Worm (Caenorhabditis elegans) whole organism, L4 larva: Measurements from ENCODE around the gene lyst-1.

Experiments
- D1046.2 ChIP-seq: fragments of 200-800 bp; sonication (Bioruptor generic); IDR thresholded peaks from 2 replicates; pipeline ENCODE4 v1.3.6; 2022; ENCODE audit warnings: missing genetic modification characterization, missing compliant biosample characterization
- F26F4.8 ChIP-seq: fragments of 200-800 bp; sonication (Bioruptor generic); conservative IDR thresholded peaks from 2 replicates; pipeline ENCODE4 v1.3.6; 2022; ENCODE audit warnings: missing genetic modification characterization, missing compliant biosample characterization
- F37D6.2 ChIP-seq: sonication (generic microtip); optimal IDR thresholded peaks from 2 replicates; lab custom pipeline; 2016; ENCODE audit warnings: mild to moderate bottlenecking, missing genetic modification characterization, missing compliant biosample characterization
- F44E2.7 ChIP-seq: fragments of 200-800 bp; sonication (Bioruptor generic); IDR thresholded peaks from 2 replicates; pipeline ENCODE4 v2.1.2; 2022; ENCODE audit warnings: missing genetic modification characterization, missing compliant biosample characterization
- Y5F2A.4 ChIP-seq: fragments of 200-800 bp; sonication (Bioruptor generic); optimal IDR thresholded peaks from 2 replicates; lab custom pipeline; 2018; ENCODE audit warnings: mild to moderate bottlenecking, missing genetic modification characterization, missing compliant biosample characterization
- ZK337.2 ChIP-seq: fragments of 200-800 bp; sonication (Bioruptor generic); IDR thresholded peaks from 2 replicates; pipeline ENCODE4 v1.3.6; 2022; ENCODE audit warnings: missing genetic modification reagents, missing genetic modification characterization, missing compliant biosample characterization
- aha-1 ChIP-seq: fragments of 150-350 bp; peaks from one replicate; lab custom pipeline; 2014; ENCODE audit warnings: missing biosample characterization, missing genetic modification characterization
- ceh-32 ChIP-seq: sonication (generic microtip); optimal IDR thresholded peaks from 2 replicates; lab custom pipeline; 2016; ENCODE audit warnings: mild to moderate bottlenecking, missing genetic modification characterization, missing compliant biosample characterization; ENCODE audit not compliant: poor library complexity
- ces-1 ChIP-seq: fragments of 150-350 bp; sonication (generic microtip); optimal IDR thresholded peaks from 4 replicates; lab custom pipeline; 2014; ENCODE audit warnings: missing biosample characterization, missing genetic modification reagents, missing genetic modification characterization
- daf-12 ChIP-seq: fragments of 150-350 bp; optimal IDR thresholded peaks from 2 replicates; lab custom pipeline; 2014; ENCODE audit warnings: missing biosample characterization, missing genetic modification reagents, missing genetic modification characterization
- daf-16 ChIP-seq, 3 experiments: sonication (generic microtip); optimal IDR thresholded peaks; 2 replicates each; lab custom pipeline; 2016 to 2017; ENCODE audit warnings: missing genetic modification characterization in 3 of 3, missing genetic modification reagents in 3 of 3, mild to moderate bottlenecking in 2 of 3, missing compliant biosample characterization in 2 of 3, missing biosample characterization in 1 of 3, moderate library complexity in 1 of 3
- dmd-6 ChIP-seq: fragments of 200-800 bp; sonication (Bioruptor generic); IDR thresholded peaks from 2 replicates; pipeline ENCODE4 v1.3.6; 2022; ENCODE audit warnings: missing genetic modification reagents, missing genetic modification characterization, missing compliant biosample characterization
- dve-1 ChIP-seq: sonication (generic microtip); optimal IDR thresholded peaks from 2 replicates; lab custom pipeline; 2017; ENCODE audit warnings: antibody characterized with exemption, mild to moderate bottlenecking, missing genetic modification characterization, missing compliant biosample characterization; ENCODE audit not compliant: insufficient read depth
- egl-27 ChIP-seq: sonication (generic microtip); optimal IDR thresholded peaks from 3 replicates; lab custom pipeline; 2017; ENCODE audit warnings: missing biosample characterization, missing genetic modification reagents, missing genetic modification characterization
- fkh-10 ChIP-seq: fragments of 150-350 bp; optimal IDR thresholded peaks from 2 replicates; lab custom pipeline; 2014; ENCODE audit warnings: missing biosample characterization, missing genetic modification reagents, missing genetic modification characterization
- fos-1 ChIP-seq: fragments of 150-350 bp; optimal IDR thresholded peaks from 2 replicates; lab custom pipeline; 2014; ENCODE audit warnings: missing biosample characterization, missing genetic modification characterization
- hlh-11 ChIP-seq: fragments of 200-800 bp; sonication (Bioruptor generic); optimal IDR thresholded peaks from 2 replicates; lab custom pipeline; 2018; ENCODE audit warnings: mild to moderate bottlenecking, missing genetic modification characterization, missing compliant biosample characterization
- hlh-30 ChIP-seq: sonication (generic microtip); optimal IDR thresholded peaks from 2 replicates; lab custom pipeline; 2017; ENCODE audit warnings: antibody characterized with exemption, mild to moderate bottlenecking, missing genetic modification characterization, missing compliant biosample characterization; ENCODE audit not compliant: insufficient read depth
- lin-38 ChIP-seq: fragments of 200-800 bp; sonication (Bioruptor generic); IDR thresholded peaks from 2 replicates; pipeline ENCODE4 v1.3.6; 2022; ENCODE audit warnings: missing genetic modification reagents, missing genetic modification characterization, missing compliant biosample characterization
- madf-5 ChIP-seq, 2 experiments: fragments of 200-800 bp; sonication (Bioruptor generic); IDR thresholded peaks; 2 replicates each; pipeline ENCODE4 v1.3.6; 2022; ENCODE audit warnings: missing compliant biosample characterization in 2 of 2, missing genetic modification characterization in 2 of 2
- madf-9 ChIP-seq: fragments of 200-800 bp; sonication (Bioruptor generic); conservative IDR thresholded peaks from 2 replicates; pipeline ENCODE4 v1.3.6; 2022; ENCODE audit warnings: missing genetic modification reagents, missing genetic modification characterization, missing compliant biosample characterization
- mep-1 ChIP-seq: fragments of 150-350 bp; sonication (generic microtip); optimal IDR thresholded peaks from 3 replicates; lab custom pipeline; 2014; ENCODE audit warnings: missing biosample characterization, missing genetic modification characterization
- mes-2 ChIP-seq: sonication (generic microtip); optimal IDR thresholded peaks from 2 replicates; lab custom pipeline; 2016; ENCODE audit warnings: missing genotype, mild to moderate bottlenecking, missing genetic modification characterization, missing compliant biosample characterization; ENCODE audit not compliant: poor library complexity, severe bottlenecking
- nhr-11 ChIP-seq: fragments of 150-350 bp; optimal IDR thresholded peaks from 2 replicates; lab custom pipeline; 2014; ENCODE audit warnings: missing biosample characterization, missing genetic modification characterization
- nhr-111 ChIP-seq: fragments of 200-800 bp; sonication (Bioruptor generic); optimal IDR thresholded peaks from 2 replicates; lab custom pipeline; 2018; ENCODE audit warnings: mild to moderate bottlenecking, missing genetic modification characterization, missing compliant biosample characterization
- nhr-237 ChIP-seq: sonication (generic microtip); optimal IDR thresholded peaks from 2 replicates; lab custom pipeline; 2017; ENCODE audit warnings: missing biosample characterization, missing genetic modification characterization
- nhr-28 ChIP-seq: fragments of 150-350 bp; optimal IDR thresholded peaks from 2 replicates; lab custom pipeline; 2014; ENCODE audit warnings: missing biosample characterization, missing genetic modification characterization
- nhr-6 ChIP-seq: fragments of 150-350 bp; optimal IDR thresholded peaks from 2 replicates; lab custom pipeline; 2014; ENCODE audit warnings: missing biosample characterization, missing genetic modification characterization
- nhr-76 ChIP-seq: fragments of 150-350 bp; optimal IDR thresholded peaks from 2 replicates; lab custom pipeline; 2014; ENCODE audit warnings: missing biosample characterization, missing genetic modification characterization
- php-3 ChIP-seq: fragments of 200-800 bp; sonication (Bioruptor generic); IDR thresholded peaks from 2 replicates; pipeline ENCODE4 v1.3.6; 2022; ENCODE audit warnings: missing genetic modification reagents, missing genetic modification characterization, missing compliant biosample characterization
- pqm-1 ChIP-seq: sonication (generic microtip); optimal IDR thresholded peaks from 2 replicates; lab custom pipeline; 2017; ENCODE audit warnings: missing biosample characterization, missing genetic modification characterization
- skn-1 ChIP-seq: fragments of 150-350 bp; optimal IDR thresholded peaks from 2 replicates; lab custom pipeline; 2014; ENCODE audit warnings: missing biosample characterization, missing genetic modification characterization
- snpc-4 ChIP-seq: fragments of 150-350 bp; optimal IDR thresholded peaks from 2 replicates; lab custom pipeline; 2014; ENCODE audit warnings: missing biosample characterization, missing genetic modification characterization
- tag-97 ChIP-seq: fragments of 200-800 bp; sonication (Bioruptor generic); IDR thresholded peaks from 2 replicates; pipeline ENCODE4 v1.3.6; 2022; ENCODE audit warnings: missing genetic modification characterization, missing compliant biosample characterization
- unc-62 ChIP-seq, 3 experiments: fragments of 150-350 bp in 1 of 3; sonication (generic microtip); optimal IDR thresholded peaks in 2 of 3; peaks in 1 of 3; 1 replicate in 1 of 3; 2 replicates in 2 of 3; lab custom pipeline; 2014 to 2017; ENCODE audit warnings: missing biosample characterization in 3 of 3, missing genetic modification characterization in 3 of 3, missing genetic modification reagents in 3 of 3, missing genotype in 1 of 3
- zip-11 ChIP-seq: fragments of 200-800 bp; sonication (Bioruptor generic); IDR thresholded peaks from 2 replicates; pipeline ENCODE4 v1.3.6; 2022; ENCODE audit warnings: missing genetic modification characterization, missing compliant biosample characterization

The lyst-1 gene

ce11 chrX:12158641-12159040, 17.7 kb upstream of the lyst-1 start:
- TF ChIP-seq unc-62 (GFP tag; optimal IDR thresholded peaks at IDR 0.05 in 1 of 2; lab: Kevin White, UChicago) = peak in 1 of 2 experiments; percentile 15
- no peak for TF ChIP-seq unc-62 (tag; optimal IDR thresholded peaks at IDR 0.05; lab: Kevin White, UChicago)
- peak; percentile 5 for TF ChIP-seq nhr-11 (tag; lab: Kevin White, UChicago)
- TF ChIP-seq madf-5 (GFP tag; IDR thresholded peaks at IDR 0.05; lab: Robert Waterston, UW) = no peak
- TF ChIP-seq snpc-4 (tag; lab: Kevin White, UChicago) = no peak

ce11 chrX:12154055-12154898, 13.3 kb upstream of the lyst-1 start, which contains the start of gene mfsd-11:
TSS of gene mfsd-11 (minus strand) at chrX:12154105.
- TF ChIP-seq nhr-28 = peak; percentile 13
- TF ChIP-seq zip-11 (GFP tag; lab: Robert Waterston, UW) = no peak
- 0 out of 2 replicates have a peak, but pooled peaks have one; percentile 10 for TF ChIP-seq dmd-6
- TF ChIP-seq daf-16 (GFP tag; optimal IDR thresholded peaks at IDR 0.05; lab: Kevin White, UChicago) = no peak
- peak; percentile 43 for TF ChIP-seq daf-16 (tag; optimal IDR thresholded peaks at IDR 0.05; lab: Kevin White, UChicago)
- TF ChIP-seq unc-62 (GFP tag; optimal IDR thresholded peaks at IDR 0.05 in 1 of 2; lab: Kevin White, UChicago) = peak in 1 of 2 experiments; percentile 65
- no peak for TF ChIP-seq unc-62 (tag; optimal IDR thresholded peaks at IDR 0.05; lab: Kevin White, UChicago)
- peak; percentile 43 for TF ChIP-seq pqm-1 (tag; lab: Kevin White, UChicago)

- no peak for TF ChIP-seq ZK337.2
- peak; percentile 4 for TF ChIP-seq nhr-11 (tag; lab: Kevin White, UChicago)
Observed at ce11 chrX:12149638-12150137, 8.7 kb upstream of the lyst-1 start, which contains the start of gene znf-474. TSS of gene znf-474 (plus strand) at chrX:12149924.

- no peak for TF ChIP-seq lin-38
- TF ChIP-seq D1046.2 (GFP tag; lab: Robert Waterston, UW) = no peak
- TF ChIP-seq daf-12 (tag; lab: Kevin White, UChicago) = no peak
- TF ChIP-seq dve-1 = peak; percentile 14
- TF ChIP-seq pqm-1 (tag; lab: Kevin White, UChicago) = peak; percentile 77
- peak; percentile 65 for TF ChIP-seq nhr-28
- TF ChIP-seq ces-1 (GFP tag; lab: Kevin White, UChicago) = no peak
- peak; percentile 62 for TF ChIP-seq aha-1 (tag; lab: Kevin White, UChicago)
- TF ChIP-seq hlh-30 (tag; lab: Kevin White, UChicago) = peak; percentile 24
- TF ChIP-seq daf-16 (GFP tag; optimal IDR thresholded peaks at IDR 0.05; lab: Kevin White, UChicago) = no peak
- TF ChIP-seq daf-16 (tag; optimal IDR thresholded peaks at IDR 0.05; lab: Kevin White, UChicago) = peak; percentile 90
- no peak for TF ChIP-seq nhr-76 (tag; lab: Kevin White, UChicago)
- peak; percentile 49 for TF ChIP-seq hlh-11
- peak; percentile 39 for TF ChIP-seq dmd-6
- TF ChIP-seq nhr-6 (tag; lab: Kevin White, UChicago) = no peak
Observed at ce11 chrX:12146453-12147085, 5.6 kb upstream of the lyst-1 start, which contains the start of gene pycr-1. TSS of gene pycr-1 (plus strand) at chrX:12146832.

ce11 chrX:12145919-12146318, 5.0 kb upstream of the lyst-1 start:
- TF ChIP-seq F37D6.2 (tag; lab: Kevin White, UChicago) (no peak), mep-1 (tag; lab: Kevin White, UChicago) (no peak), F44E2.7 (GFP tag; lab: Robert Waterston, UW) (no peak), fkh-10 (GFP tag; lab: Kevin White, UChicago) (no peak), nhr-28 (peak; percentile 30), dmd-6 (no peak), mes-2 (tag; lab: Kevin White, UChicago) (no peak), skn-1 (tag; lab: Kevin White, UChicago) (no peak), daf-16 (GFP tag; optimal IDR thresholded peaks at IDR 0.05; lab: Kevin White, UChicago) (no peak), daf-16 (tag; optimal IDR thresholded peaks at IDR 0.05; lab: Kevin White, UChicago) (peak; percentile 72), unc-62 (GFP tag; optimal IDR thresholded peaks at IDR 0.05 in 1 of 2; lab: Kevin White, UChicago) (peak in 1 of 2 experiments; percentile 85), unc-62 (tag; optimal IDR thresholded peaks at IDR 0.05; lab: Kevin White, UChicago) (no peak), pqm-1 (tag; lab: Kevin White, UChicago) (peak; percentile 20), egl-27 (tag; lab: Kevin White, UChicago) (no peak), dve-1 (peak; percentile 47), F26F4.8 (GFP tag; lab: Robert Waterston, UW) (no peak), php-3 (no peak), Y5F2A.4 (GFP tag; lab: Kevin White, UChicago) (no peak), madf-9 (no peak), tag-97 (no peak), fos-1 (tag; lab: Kevin White, UChicago) (no peak), nhr-11 (tag; lab: Kevin White, UChicago) (no peak), nhr-237 (tag; lab: Kevin White, UChicago) (no peak), ceh-32 (no peak), lin-38 (no peak), nhr-111 (no peak)
